Worm (Caenorhabditis elegans) whole organism, L1 larva: Measurements from ENCODE around the gene F08F8.11.

Source experiments
- C16A3.4 ChIP-seq: fragments of 150-350 bp; optimal IDR thresholded peaks from 2 replicates; lab custom pipeline; 2014; ENCODE audit warnings: missing biosample characterization, missing genetic modification characterization
- C34B4.2 ChIP-seq: sonication (generic microtip); optimal IDR thresholded peaks from 2 replicates; lab custom pipeline; 2017; ENCODE audit warnings: mild to moderate bottlenecking, missing genetic modification characterization, missing compliant biosample characterization
- F16B12.6 ChIP-seq: fragments of 150-350 bp; optimal IDR thresholded peaks from 2 replicates; lab custom pipeline; 2014; ENCODE audit warnings: missing biosample characterization, missing genetic modification characterization
- alr-1 ChIP-seq: fragments of 200-800 bp; sonication (Bioruptor generic); optimal IDR thresholded peaks from 2 replicates; lab custom pipeline; 2018; ENCODE audit warnings: borderline replicate concordance, mild to moderate bottlenecking, missing genetic modification characterization, missing compliant biosample characterization
- blmp-1 ChIP-seq: fragments of 150-350 bp; optimal IDR thresholded peaks from 2 replicates; lab custom pipeline; 2014; ENCODE audit warnings: missing biosample characterization, missing genetic modification characterization
- ceh-63 ChIP-seq: fragments of 200-800 bp; sonication (Bioruptor generic); optimal IDR thresholded peaks from 2 replicates; lab custom pipeline; 2018; ENCODE audit warnings: mild to moderate bottlenecking, missing genetic modification characterization, missing compliant biosample characterization
- ceh-82 ChIP-seq, 3 experiments: fragments of 150-350 bp in 1 of 3; sonication (generic microtip) in 2 of 3; optimal IDR thresholded peaks; 2 replicates each; lab custom pipeline; 2014 to 2017; ENCODE audit warnings: missing biosample characterization in 3 of 3, missing genetic modification characterization in 3 of 3
- ceh-88 ChIP-seq: fragments of 200-800 bp; sonication (Bioruptor generic); IDR thresholded peaks from 2 replicates; pipeline ENCODE4 v1.3.6; 2022; ENCODE audit warnings: missing genetic modification characterization, missing compliant biosample characterization
- ceh-90 ChIP-seq: sonication (generic microtip); optimal IDR thresholded peaks from 2 replicates; lab custom pipeline; 2016; ENCODE audit warnings: missing genetic modification characterization, missing compliant biosample characterization
- ces-1 ChIP-seq: fragments of 150-350 bp; optimal IDR thresholded peaks from 2 replicates; lab custom pipeline; 2014; ENCODE audit warnings: missing biosample characterization, missing genetic modification reagents, missing genetic modification characterization
- dsc-1 ChIP-seq: sonication (generic microtip); optimal IDR thresholded peaks from 2 replicates; lab custom pipeline; 2016; ENCODE audit warnings: mild to moderate bottlenecking, missing genetic modification characterization, missing compliant biosample characterization
- efl-1 ChIP-seq, 4 experiments: fragments of 150-350 bp; optimal IDR thresholded peaks in 3 of 4; peaks in 1 of 4; 1 replicate in 1 of 4; 2 replicates in 3 of 4; lab custom pipeline; 2014; ENCODE audit warnings: missing biosample characterization in 2 of 4, missing genetic modification characterization in 2 of 4, missing genetic modification reagents in 2 of 4
- efl-3 ChIP-seq: fragments of 200-800 bp; sonication (Bioruptor generic); optimal IDR thresholded peaks from 2 replicates; lab custom pipeline; 2018; ENCODE audit warnings: mild to moderate bottlenecking, missing genetic modification characterization, missing compliant biosample characterization
- egl-13 ChIP-seq: sonication (generic microtip); optimal IDR thresholded peaks from 2 replicates; lab custom pipeline; 2016; ENCODE audit warnings: missing genotype, missing genetic modification reagents, missing genetic modification characterization, missing compliant biosample characterization
- elt-3 ChIP-seq, 6 experiments: fragments of 150-350 bp in 1 of 6; sonication (generic microtip); optimal IDR thresholded peaks; 2 replicates each; lab custom pipeline; 2017 to 2018; ENCODE audit warnings: missing biosample characterization in 6 of 6, missing genetic modification characterization in 6 of 6, inconsistent platforms in 1 of 6
- ets-5 ChIP-seq: fragments of 200-800 bp; sonication (Bioruptor generic); IDR thresholded peaks from 2 replicates; pipeline ENCODE4 v1.3.6; 2022; ENCODE audit warnings: missing genetic modification characterization, missing compliant biosample characterization
- fkh-10 ChIP-seq: sonication (generic microtip); optimal IDR thresholded peaks from 2 replicates; lab custom pipeline; 2017; ENCODE audit warnings: missing biosample characterization, missing genetic modification reagents, missing genetic modification characterization
- fkh-4 ChIP-seq: sonication (generic microtip); optimal IDR thresholded peaks from 2 replicates; lab custom pipeline; 2016; ENCODE audit warnings: missing compliant biosample characterization, missing genetic modification characterization, borderline replicate concordance
- fkh-8 ChIP-seq: sonication (generic microtip); optimal IDR thresholded peaks from 2 replicates; lab custom pipeline; 2016; ENCODE audit warnings: mild to moderate bottlenecking, missing genetic modification characterization, missing compliant biosample characterization
- hpl-2 ChIP-seq: fragments of 150-350 bp; optimal IDR thresholded peaks from 2 replicates; lab custom pipeline; 2014; ENCODE audit warnings: missing biosample characterization, missing genetic modification reagents, missing genetic modification characterization
- jun-1 ChIP-seq: fragments of 150-350 bp; optimal IDR thresholded peaks from 2 replicates; lab custom pipeline; 2014; ENCODE audit warnings: missing biosample characterization, missing genetic modification reagents, missing genetic modification characterization
- lin-13 ChIP-seq: fragments of 150-350 bp; optimal IDR thresholded peaks from 2 replicates; lab custom pipeline; 2014; ENCODE audit warnings: missing biosample characterization, missing genetic modification reagents, missing genetic modification characterization
- lin-14 ChIP-seq: fragments of 200-800 bp; sonication (Bioruptor generic); optimal IDR thresholded peaks from 2 replicates; lab custom pipeline; 2018; ENCODE audit warnings: mild to moderate bottlenecking, missing genetic modification characterization, moderate library complexity, missing compliant biosample characterization
- lin-39 ChIP-seq: fragments of 150-350 bp; optimal IDR thresholded peaks from 2 replicates; lab custom pipeline; 2014; ENCODE audit warnings: missing biosample characterization, missing genetic modification reagents, missing genetic modification characterization
- lir-3 ChIP-seq: sonication (generic microtip); optimal IDR thresholded peaks from 2 replicates; lab custom pipeline; 2016; ENCODE audit warnings: mild to moderate bottlenecking, missing genetic modification characterization, moderate library complexity, missing compliant biosample characterization; ENCODE audit not compliant: poor library complexity
- mef-2 ChIP-seq: fragments of 150-350 bp; optimal IDR thresholded peaks from 2 replicates; lab custom pipeline; 2014; ENCODE audit warnings: missing biosample characterization, missing genetic modification characterization
- mep-1 ChIP-seq: fragments of 150-350 bp; optimal IDR thresholded peaks from 2 replicates; lab custom pipeline; 2014; ENCODE audit warnings: missing biosample characterization, missing genetic modification characterization
- nhr-19 ChIP-seq: fragments of 200-800 bp; sonication (Bioruptor generic); conservative IDR thresholded peaks from 2 replicates; pipeline ENCODE4 v1.3.6; 2022; ENCODE audit warnings: missing genetic modification characterization, missing compliant biosample characterization
- nhr-20 ChIP-seq: sonication (generic microtip); optimal IDR thresholded peaks from 2 replicates; lab custom pipeline; 2016; ENCODE audit warnings: mild to moderate bottlenecking, missing genetic modification characterization, missing compliant biosample characterization
- nhr-237 ChIP-seq: fragments of 150-350 bp; optimal IDR thresholded peaks from 2 replicates; lab custom pipeline; 2014; ENCODE audit warnings: missing biosample characterization, missing genetic modification characterization
- nhr-28 ChIP-seq: fragments of 150-350 bp; optimal IDR thresholded peaks from 2 replicates; lab custom pipeline; 2014; ENCODE audit warnings: missing biosample characterization, missing genetic modification characterization
- nhr-77 ChIP-seq: fragments of 150-350 bp; optimal IDR thresholded peaks from 2 replicates; lab custom pipeline; 2014; ENCODE audit warnings: missing biosample characterization, missing genetic modification characterization
- nhr-84 ChIP-seq: sonication (generic microtip); optimal IDR thresholded peaks from 2 replicates; lab custom pipeline; 2017; ENCODE audit warnings: missing biosample characterization, missing genetic modification characterization
- nhr-85 ChIP-seq: sonication (generic microtip); peaks from one replicate; lab custom pipeline; 2016; ENCODE audit warnings: missing genetic modification characterization, inconsistent platforms, missing compliant biosample characterization
- nhr-90 ChIP-seq: sonication (generic microtip); optimal IDR thresholded peaks from 2 replicates; lab custom pipeline; 2016; ENCODE audit warnings: mild to moderate bottlenecking, missing genetic modification characterization, missing compliant biosample characterization; ENCODE audit not compliant: poor library complexity
- pag-3 ChIP-seq: sonication (generic microtip); optimal IDR thresholded peaks from 2 replicates; lab custom pipeline; 2017; ENCODE audit warnings: missing genetic modification characterization, mild to moderate bottlenecking, missing compliant biosample characterization, antibody characterized with exemption, borderline replicate concordance; ENCODE audit not compliant: insufficient read depth
- pax-3 ChIP-seq: fragments of 200-800 bp; sonication (Bioruptor generic); optimal IDR thresholded peaks from 2 replicates; lab custom pipeline; 2018; ENCODE audit warnings: mild to moderate bottlenecking, missing genetic modification characterization, moderate library complexity, missing compliant biosample characterization
- pqm-1 ChIP-seq: sonication (generic microtip); optimal IDR thresholded peaks from 3 replicates; lab custom pipeline; 2017; ENCODE audit warnings: missing biosample characterization, missing genetic modification characterization
- rnt-1 ChIP-seq: sonication (generic microtip); optimal IDR thresholded peaks from 2 replicates; lab custom pipeline; 2016; ENCODE audit warnings: mild to moderate bottlenecking, missing genetic modification characterization, moderate library complexity, missing compliant biosample characterization
- skn-1 ChIP-seq: fragments of 150-350 bp; optimal IDR thresholded peaks from 2 replicates; lab custom pipeline; 2014; ENCODE audit warnings: missing biosample characterization, missing genetic modification characterization
- snpc-4 ChIP-seq: fragments of 150-350 bp; optimal IDR thresholded peaks from 2 replicates; lab custom pipeline; 2014; ENCODE audit warnings: missing biosample characterization, missing genetic modification characterization
- swsn-7 ChIP-seq: sonication (generic microtip); optimal IDR thresholded peaks from 2 replicates; lab custom pipeline; 2016; ENCODE audit warnings: missing genetic modification characterization, missing compliant biosample characterization
- tbx-2 ChIP-seq: sonication (generic microtip); optimal IDR thresholded peaks from 2 replicates; lab custom pipeline; 2016; ENCODE audit warnings: missing genetic modification characterization, missing compliant biosample characterization
- unc-130 ChIP-seq: fragments of 150-350 bp; optimal IDR thresholded peaks from 2 replicates; lab custom pipeline; 2017; ENCODE audit warnings: missing biosample characterization, missing genetic modification characterization, inconsistent platforms
- unc-30 ChIP-seq: sonication (generic microtip); optimal IDR thresholded peaks from 2 replicates; lab custom pipeline; 2017; ENCODE audit warnings: missing biosample characterization, missing genetic modification characterization
- vab-15 ChIP-seq: sonication (generic microtip); optimal IDR thresholded peaks from 2 replicates; lab custom pipeline; 2017; ENCODE audit warnings: missing genotype, mild to moderate bottlenecking, missing genetic modification characterization, missing compliant biosample characterization
- zag-1 ChIP-seq: fragments of 150-350 bp; optimal IDR thresholded peaks from 2 replicates; lab custom pipeline; 2014; ENCODE audit warnings: missing biosample characterization, missing genetic modification characterization
- zip-4 ChIP-seq: fragments of 200-800 bp; sonication (Bioruptor generic); optimal IDR thresholded peaks from 2 replicates; lab custom pipeline; 2018; ENCODE audit warnings: mild to moderate bottlenecking, missing genetic modification characterization, moderate library complexity, missing compliant biosample characterization

F08F8.11 gene

DNA sequence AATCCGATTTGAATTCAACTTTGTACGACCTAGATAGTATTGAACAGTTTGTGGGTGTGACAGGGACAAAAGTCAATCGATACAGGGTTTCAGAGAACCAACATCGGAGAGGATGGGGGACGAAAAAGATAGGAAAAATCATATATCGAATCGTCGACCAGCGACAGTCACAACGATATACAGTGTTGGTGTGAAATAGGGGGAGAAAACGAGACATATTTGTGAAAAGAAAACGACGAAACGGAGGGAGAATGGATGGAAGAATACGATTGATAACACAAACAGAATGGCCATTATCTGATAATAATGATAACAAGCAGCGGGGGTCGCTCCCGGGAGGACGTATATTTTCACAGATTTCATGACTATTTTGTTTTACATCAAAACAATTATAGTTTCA is 9.7 kb downstream of the F08F8.11 start (continued):
- TF ChIP-seq lir-3 (tag; lab: Kevin White, UChicago) (no peak), blmp-1 (tag; lab: Kevin White, UChicago) (peak; percentile 85), pqm-1 (tag; lab: Kevin White, UChicago) (peak; percentile 60), pax-3 (tag; lab: Kevin White, UChicago) (peak; percentile 15), ces-1 (GFP tag; lab: Kevin White, UChicago) (no peak), ceh-63 (GFP tag; lab: Kevin White, UChicago) (no peak), nhr-20 (tag; lab: Kevin White, UChicago) (peak; percentile 47), ets-5 (GFP tag; lab: Robert Waterston, UW) (no peak), C16A3.4 (tag; lab: Kevin White, UChicago) (peak; percentile 12), efl-1 (optimal IDR thresholded peaks at IDR 0.05; lab: Kevin White, UChicago) (no peak), efl-1 (GFP tag; optimal IDR thresholded peaks at IDR 0.05 in 1 of 2; lab: Kevin White, UChicago) (no peak), unc-30 (tag; lab: Kevin White, UChicago) (no peak), elt-3 (tag; optimal IDR thresholded peaks at IDR 0.05; lab: Kevin White, UChicago) (peak in 4 of 6 experiments; percentile 67 to 94 (median 78))

ce11 chrIII:7376143-7376802 is 10.6 kb downstream of the F08F8.11 start:
- peak; percentile 27 for TF ChIP-seq F16B12.6 (tag; lab: Kevin White, UChicago)
- TF ChIP-seq vab-15 (tag; lab: Kevin White, UChicago): peak; percentile 33
- no peak for TF ChIP-seq snpc-4
- peak; percentile 10 to 50 for TF ChIP-seq efl-1 (optimal IDR thresholded peaks at IDR 0.05; lab: Kevin White, UChicago)
- TF ChIP-seq efl-1 (GFP tag; optimal IDR thresholded peaks at IDR 0.05 in 1 of 2; lab: Kevin White, UChicago): peak; percentile 26 to 93
- no peak for TF ChIP-seq fkh-4 (tag; lab: Kevin White, UChicago)
- no peak for TF ChIP-seq lin-39 (tag; lab: Kevin White, UChicago)
- TF ChIP-seq jun-1: peak; percentile 58
- TF ChIP-seq tbx-2 (tag; lab: Kevin White, UChicago): peak; percentile 79
- no peak for TF ChIP-seq rnt-1 (tag; lab: Kevin White, UChicago)
- peak; percentile 17 for TF ChIP-seq unc-130 (tag; lab: Kevin White, UChicago)
- no peak for TF ChIP-seq alr-1
- TF ChIP-seq mep-1 (tag; lab: Kevin White, UChicago): peak; percentile 90
- TF ChIP-seq nhr-84 (tag; lab: Kevin White, UChicago): no peak
- peak; percentile 90 for TF ChIP-seq nhr-90 (tag; lab: Kevin White, UChicago)
- no peak for TF ChIP-seq nhr-28 (tag; lab: Kevin White, UChicago)
- TF ChIP-seq nhr-19: peak; percentile 73
- no peak for TF ChIP-seq ceh-88 (GFP tag; lab: Robert Waterston, UW)
- no peak for TF ChIP-seq pag-3 (tag; lab: Kevin White, UChicago)
- no peak for TF ChIP-seq C34B4.2 (tag; lab: Kevin White, UChicago)
- peak; percentile 46 for TF ChIP-seq skn-1 (tag; lab: Kevin White, UChicago)
- no peak for TF ChIP-seq egl-13 (tag; lab: Kevin White, UChicago)
- TF ChIP-seq hpl-2 (GFP tag; lab: Kevin White, UChicago): peak; percentile 31
- peak; percentile 13 for TF ChIP-seq nhr-237 (tag; lab: Kevin White, UChicago)
- TF ChIP-seq fkh-10: no peak
- no peak for TF ChIP-seq zip-4 (GFP tag; lab: Kevin White, UChicago)
- no peak for TF ChIP-seq mef-2 (tag; lab: Kevin White, UChicago)
- peak; percentile 38 for TF ChIP-seq lin-13 (GFP tag; lab: Kevin White, UChicago)
- TF ChIP-seq ceh-82 (tag; optimal IDR thresholded peaks at IDR 0.05; lab: Kevin White, UChicago): peak in 1 of 3 experiments; percentile 19
- peak; percentile 98 for TF ChIP-seq nhr-85 (tag; lab: Kevin White, UChicago)
- TF ChIP-seq elt-3 (tag; optimal IDR thresholded peaks at IDR 0.05; lab: Kevin White, UChicago): peak in 5 of 6 experiments; percentile 14 to 91 (median 53)
- no peak for TF ChIP-seq efl-3
- TF ChIP-seq nhr-20 (tag; lab: Kevin White, UChicago): peak; percentile 95
- TF ChIP-seq dsc-1 (tag; lab: Kevin White, UChicago): peak; percentile 14
- TF ChIP-seq swsn-7 (tag; lab: Kevin White, UChicago): peak; percentile 68
- peak; percentile 90 for TF ChIP-seq lin-14 (GFP tag; lab: Kevin White, UChicago)
- TF ChIP-seq fkh-8: peak; percentile 40
- TF ChIP-seq ceh-90: no peak
- TF ChIP-seq zag-1 (tag; lab: Kevin White, UChicago): no peak
- TF ChIP-seq nhr-77 (tag; lab: Kevin White, UChicago): peak; percentile 4
